Fruit fly (Drosophila melanogaster): ENCODE results near the gene CG9682.
A peak's percentile ranks its signal among the peaks of the same experiment; 100 is the strongest.

CG9682 gene

dm6 chr3R:30277700-30278099 lies 27.0 kb downstream of the CG9682 start, which contains the start of gene heca:
Gene heca (plus strand): TSS chr3R:30277932.
- no peak for TF ChIP-seq pan (optimal IDR thresholded peaks at IDR 0.05)
- no peak for TF ChIP-seq psq (optimal IDR thresholded peaks at IDR 0.05)
- no peak for TF ChIP-seq EcR (GFP tag; optimal IDR thresholded peaks at IDR 0.05)
- TF ChIP-seq usp (GFP tag; optimal IDR thresholded peaks at IDR 0.05): no peak
- TF ChIP-seq CG8478 (optimal IDR thresholded peaks at IDR 0.05): no peak
- no peak for TF ChIP-seq Dll (optimal IDR thresholded peaks at IDR 0.05)

dm6 chr3R:30280312-30280711 lies 29.6 kb downstream of the CG9682 start:
- no peak for TF ChIP-seq usp (GFP tag; optimal IDR thresholded peaks at IDR 0.05)

- TF ChIP-seq pan (optimal IDR thresholded peaks at IDR 0.05) (no peak), Dll (optimal IDR thresholded peaks at IDR 0.05) (no peak), psq (optimal IDR thresholded peaks at IDR 0.05) (no peak), EcR (GFP tag; optimal IDR thresholded peaks at IDR 0.05) (no peak), usp (GFP tag; optimal IDR thresholded peaks at IDR 0.05) (no peak), CG8478 (optimal IDR thresholded peaks at IDR 0.05) (no peak)
Measured at dm6 chr3R:30281345-30282133, 30.8 kb downstream of the CG9682 start.

dm6 chr3R:30282478-30282877 lies 31.8 kb downstream of the CG9682 start:
- TF ChIP-seq Dll (optimal IDR thresholded peaks at IDR 0.05) (no peak), EcR (GFP tag; optimal IDR thresholded peaks at IDR 0.05) (no peak), CG8478 (optimal IDR thresholded peaks at IDR 0.05) (no peak), usp (GFP tag; optimal IDR thresholded peaks at IDR 0.05) (no peak), pan (optimal IDR thresholded peaks at IDR 0.05) (no peak), psq (optimal IDR thresholded peaks at IDR 0.05) (no peak)

- TF ChIP-seq usp (GFP tag; optimal IDR thresholded peaks at IDR 0.05): no peak
- no peak for TF ChIP-seq Dll (optimal IDR thresholded peaks at IDR 0.05)
- TF ChIP-seq psq (optimal IDR thresholded peaks at IDR 0.05): no peak
- TF ChIP-seq EcR (GFP tag; optimal IDR thresholded peaks at IDR 0.05): no peak
- no peak for TF ChIP-seq pan (optimal IDR thresholded peaks at IDR 0.05)
- TF ChIP-seq CG8478 (optimal IDR thresholded peaks at IDR 0.05): no peak
Measured at dm6 chr3R:30283037-30283590, 32.4 kb downstream of the CG9682 start.

- TF ChIP-seq psq (optimal IDR thresholded peaks at IDR 0.05): no peak
- no peak for TF ChIP-seq pan (optimal IDR thresholded peaks at IDR 0.05)
- TF ChIP-seq CG8478 (optimal IDR thresholded peaks at IDR 0.05): no peak
- no peak for TF ChIP-seq usp (GFP tag; optimal IDR thresholded peaks at IDR 0.05)
- no peak for TF ChIP-seq Dll (optimal IDR thresholded peaks at IDR 0.05)
- TF ChIP-seq EcR (GFP tag; optimal IDR thresholded peaks at IDR 0.05): no peak
Measured at dm6 chr3R:30283940-30284339, 33.2 kb downstream of the CG9682 start.

- TF ChIP-seq CG8478 (optimal IDR thresholded peaks at IDR 0.05) (no peak), psq (optimal IDR thresholded peaks at IDR 0.05) (no peak), usp (GFP tag; optimal IDR thresholded peaks at IDR 0.05) (no peak), pan (optimal IDR thresholded peaks at IDR 0.05) (no peak), EcR (GFP tag; optimal IDR thresholded peaks at IDR 0.05) (no peak), Dll (optimal IDR thresholded peaks at IDR 0.05) (no peak)
Measured at dm6 chr3R:30284573-30284972, 33.8 kb downstream of the CG9682 start.

- TF ChIP-seq EcR (GFP tag; optimal IDR thresholded peaks at IDR 0.05): no peak
- no peak for TF ChIP-seq psq (optimal IDR thresholded peaks at IDR 0.05)
- no peak for TF ChIP-seq Dll (optimal IDR thresholded peaks at IDR 0.05)
- TF ChIP-seq pan (optimal IDR thresholded peaks at IDR 0.05): no peak
- no peak for TF ChIP-seq CG8478 (optimal IDR thresholded peaks at IDR 0.05)
- TF ChIP-seq usp (GFP tag; optimal IDR thresholded peaks at IDR 0.05): no peak
Measured at dm6 chr3R:30284989-30285670, 34.4 kb downstream of the CG9682 start.

- TF ChIP-seq Dll (optimal IDR thresholded peaks at IDR 0.05): no peak
- TF ChIP-seq pan (optimal IDR thresholded peaks at IDR 0.05): peak; percentile 74
Measured at dm6 chr3R:30286347-30286746, 35.6 kb downstream of the CG9682 start.

- TF ChIP-seq CG8478 (optimal IDR thresholded peaks at IDR 0.05): no peak
- no peak for TF ChIP-seq EcR (GFP tag; optimal IDR thresholded peaks at IDR 0.05)
- TF ChIP-seq psq (optimal IDR thresholded peaks at IDR 0.05): no peak
- no peak for TF ChIP-seq Dll (optimal IDR thresholded peaks at IDR 0.05)
- TF ChIP-seq pan (optimal IDR thresholded peaks at IDR 0.05): no peak
- TF ChIP-seq usp (GFP tag; optimal IDR thresholded peaks at IDR 0.05): no peak
Measured at dm6 chr3R:30287389-30287788, 36.7 kb downstream of the CG9682 start.

dm6 chr3R:30288362-30289055 lies 37.8 kb downstream of the CG9682 start:
- no peak for TF ChIP-seq Dll (optimal IDR thresholded peaks at IDR 0.05)

dm6 chr3R:30289056-30289734 lies 38.5 kb downstream of the CG9682 start:
- TF ChIP-seq usp (GFP tag; optimal IDR thresholded peaks at IDR 0.05) (no peak), EcR (GFP tag; optimal IDR thresholded peaks at IDR 0.05) (no peak), CG8478 (optimal IDR thresholded peaks at IDR 0.05) (no peak), Dll (optimal IDR thresholded peaks at IDR 0.05) (no peak), pan (optimal IDR thresholded peaks at IDR 0.05) (no peak), psq (optimal IDR thresholded peaks at IDR 0.05) (no peak)

Data from whole organism.